Fruit fly (Drosophila melanogaster) Kc167 (cell line): Measurements from ENCODE around the gene CG1847.

Source experiments
- Myc ChIP-seq: fragments of >200 bp; optimal IDR thresholded peaks from 2 replicates; lab custom pipeline; 2017; ENCODE audit warnings: missing external identifiers
- Sin3A ChIP-seq: fragments of >200 bp; optimal IDR thresholded peaks from 2 replicates; lab custom pipeline; 2018; ENCODE audit warnings: missing external identifiers
- h ChIP-seq: fragments of >200 bp; optimal IDR thresholded peaks from 3 replicates; lab custom pipeline; 2018; ENCODE audit warnings: missing external identifiers

DNA sequence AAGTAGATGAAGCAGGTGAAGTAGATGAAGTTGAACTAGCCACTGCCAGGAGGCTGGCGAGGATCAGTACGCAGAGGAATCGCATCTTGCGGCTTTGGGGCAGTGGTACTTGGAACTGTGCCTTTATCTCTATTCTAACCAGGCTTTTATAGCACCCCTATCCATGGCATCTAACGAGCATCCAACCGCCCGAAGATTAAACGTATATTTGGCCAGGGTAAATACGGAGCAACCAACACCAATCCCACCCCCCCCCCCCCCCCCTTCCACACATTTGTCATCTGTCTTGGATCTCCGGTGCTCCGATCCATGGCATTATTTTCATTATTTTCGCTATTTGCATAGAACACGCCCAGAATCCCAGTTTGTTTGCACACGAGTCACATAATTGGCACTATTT, 31.0 kb upstream of the CG1847 start, which contains the start of gene CG15741:
- TF ChIP-seq Myc (lab: Kevin White, UChicago): no peak
- TF ChIP-seq Sin3A (lab: Kevin White, UChicago): no peak
- TF ChIP-seq h (lab: Kevin White, UChicago): no peak
